Worm (Caenorhabditis elegans): Measurements from ENCODE around the gene R05D8.7.

- TF ChIP-seq snpc-4 (tag; optimal IDR thresholded peaks at IDR 0.05) (no peak), aly-2 (tag; optimal IDR thresholded peaks at IDR 0.05) (no peak), nhr-76 (tag; optimal IDR thresholded peaks at IDR 0.05) (no peak)
Measured at ce11 chrV:2761470-2761869, 1.5 kb downstream of the R05D8.7 start.
